Fruit fly (Drosophila melanogaster) whole organism, adult: ENCODE results near the gene Bicra.

ENCODE experiments used
- CG14711 ChIP-seq: fragments of 200-800 bp; sonication (Bioruptor generic); optimal IDR thresholded peaks from 2 replicates; lab custom pipeline; 2018; ENCODE audit warnings: missing biosample characterization, mild to moderate bottlenecking, missing genetic modification characterization, moderate library complexity
- CG7045 ChIP-seq: fragments of 200-800 bp; sonication (Bioruptor generic); optimal IDR thresholded peaks from 2 replicates; lab custom pipeline; 2017; ENCODE audit warnings: missing biosample characterization, mild to moderate bottlenecking, missing genetic modification characterization
- Clk ChIP-seq: fragments of 200-800 bp; sonication (Bioruptor generic); optimal IDR thresholded peaks from 2 replicates; lab custom pipeline; 2017; ENCODE audit warnings: missing biosample characterization, missing genetic modification characterization
- Hr96 ChIP-seq: fragments of 200-800 bp; sonication (Bioruptor generic); optimal IDR thresholded peaks from 2 replicates; lab custom pipeline; 2016; ENCODE audit warnings: missing biosample characterization, missing genetic modification characterization
- Mnt ChIP-seq: fragments of 200-800 bp; sonication (Bioruptor generic); optimal IDR thresholded peaks from 2 replicates; lab custom pipeline; 2016; ENCODE audit warnings: missing biosample characterization, mild to moderate bottlenecking, missing genetic modification characterization
- cnc ChIP-seq, 2 experiments: fragments of >200 bp; optimal IDR thresholded peaks; 2 replicates each; lab custom pipeline; 2017
- kay ChIP-seq: fragments of 200-800 bp; sonication (Bioruptor generic); peaks from one replicate; lab custom pipeline; 2016; ENCODE audit warnings: missing biosample characterization, missing genetic modification characterization, borderline replicate concordance
- ovo ChIP-seq: fragments of 200-800 bp; sonication (Bioruptor generic); optimal IDR thresholded peaks from 2 replicates; lab custom pipeline; 2016; ENCODE audit warnings: missing biosample characterization, missing genetic modification characterization
- toe ChIP-seq: fragments of 200-800 bp; sonication (Bioruptor generic); optimal IDR thresholded peaks from 2 replicates; lab custom pipeline; 2016; ENCODE audit warnings: missing biosample characterization, missing genetic modification characterization

DNA sequence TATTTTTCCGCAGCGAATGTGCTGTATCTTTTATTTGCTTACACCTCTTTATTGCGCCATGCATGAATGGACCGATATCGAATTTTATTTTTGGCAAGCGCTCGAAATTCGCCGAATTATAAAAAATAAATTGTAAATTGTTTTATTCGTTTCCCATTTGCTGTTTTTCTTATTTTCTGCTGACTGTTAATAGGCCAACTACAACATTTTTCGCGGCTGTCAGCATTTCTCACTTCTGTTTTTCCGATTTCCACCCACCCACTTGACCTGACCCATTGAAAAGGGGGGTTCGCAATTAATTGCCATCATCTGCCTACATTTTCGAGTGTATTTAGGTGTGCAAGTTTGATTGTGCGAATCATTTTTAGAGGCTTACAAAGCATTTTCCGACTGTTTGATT, 13.8 kb downstream of the Bicra start:
- TF ChIP-seq CG14711 (no peak), toe (GFP tag; lab: Kevin White, UChicago) (no peak), Mnt (GFP tag; lab: Kevin White, UChicago) (no peak), kay (GFP tag; lab: Kevin White, UChicago) (no peak), cnc (optimal IDR thresholded peaks at IDR 0.05; lab: Kevin White, UChicago) (no peak), CG7045 (GFP tag; lab: Kevin White, UChicago) (no peak), Hr96 (GFP tag; lab: Kevin White, UChicago) (no peak), Clk (GFP tag; lab: Kevin White, UChicago) (no peak), ovo (GFP tag; lab: Kevin White, UChicago) (no peak)
